Fruit fly (Drosophila melanogaster) whole organism, adult: ENCODE measurements around the gene CG43135.

Source experiments
- CG11617 ChIP-seq: fragments of 200-800 bp; sonication (Bioruptor generic); optimal IDR thresholded peaks from 2 replicates; lab custom pipeline; 2017; ENCODE audit warnings: mild to moderate bottlenecking, missing biosample characterization, missing genetic modification reagents, missing genetic modification characterization
- CG12768 ChIP-seq: fragments of 200-800 bp; sonication (Bioruptor generic); optimal IDR thresholded peaks from 2 replicates; lab custom pipeline; 2017; ENCODE audit warnings: missing biosample characterization, missing genetic modification characterization, mild to moderate bottlenecking, moderate library complexity, missing genetic modification reagents
- CG1620 ChIP-seq: fragments of 200-800 bp; sonication (Bioruptor generic); optimal IDR thresholded peaks from 2 replicates; lab custom pipeline; 2016; ENCODE audit warnings: missing biosample characterization, missing genetic modification characterization
- CG5204 ChIP-seq: fragments of 200-800 bp; sonication (Bioruptor generic); optimal IDR thresholded peaks from 2 replicates; lab custom pipeline; 2016; ENCODE audit warnings: missing biosample characterization, missing genetic modification characterization
- CG7101 ChIP-seq: fragments of 200-800 bp; sonication (Bioruptor generic); optimal IDR thresholded peaks from 2 replicates; lab custom pipeline; 2018; ENCODE audit warnings: missing biosample characterization, mild to moderate bottlenecking, missing genetic modification characterization, moderate library complexity
- Crg-1 ChIP-seq: fragments of 200-800 bp; sonication (Bioruptor generic); optimal IDR thresholded peaks from 2 replicates; lab custom pipeline; 2016; ENCODE audit warnings: missing biosample characterization, missing genetic modification characterization
- Hr96 ChIP-seq: fragments of 200-800 bp; sonication (Bioruptor generic); optimal IDR thresholded peaks from 2 replicates; lab custom pipeline; 2016; ENCODE audit warnings: missing biosample characterization, missing genetic modification characterization
- bab1 ChIP-seq: fragments of 200-800 bp; sonication (Bioruptor generic); optimal IDR thresholded peaks from 3 replicates; lab custom pipeline; 2019; ENCODE audit warnings: missing biosample characterization, mild to moderate bottlenecking, missing genetic modification characterization, moderate library complexity
- kay ChIP-seq: fragments of 200-800 bp; sonication (Bioruptor generic); peaks from one replicate; lab custom pipeline; 2016; ENCODE audit warnings: missing biosample characterization, missing genetic modification characterization, borderline replicate concordance
- ovo ChIP-seq: fragments of 200-800 bp; sonication (Bioruptor generic); optimal IDR thresholded peaks from 2 replicates; lab custom pipeline; 2016; ENCODE audit warnings: missing biosample characterization, missing genetic modification characterization
- pad ChIP-seq: fragments of 200-800 bp; sonication (Bioruptor generic); optimal IDR thresholded peaks from 3 replicates; lab custom pipeline; 2017; ENCODE audit warnings: missing biosample characterization, missing genetic modification characterization, mild to moderate bottlenecking, moderate library complexity, missing genetic modification reagents
- tj ChIP-seq: fragments of 200-800 bp; sonication (Bioruptor generic); optimal IDR thresholded peaks from 3 replicates; lab custom pipeline; 2017; ENCODE audit warnings: missing biosample characterization, mild to moderate bottlenecking, missing genetic modification characterization, moderate library complexity

- TF ChIP-seq tj (GFP tag; lab: Kevin White, UChicago), result no peak
- no peak for TF ChIP-seq Crg-1 (GFP tag; lab: Kevin White, UChicago)
- no peak for TF ChIP-seq bab1 (GFP tag; lab: Kevin White, UChicago)
- TF ChIP-seq CG12768 (GFP tag; lab: Kevin White, UChicago), result no peak
- no peak for TF ChIP-seq kay
- no peak for TF ChIP-seq CG5204
- TF ChIP-seq CG11617 (GFP tag; lab: Kevin White, UChicago), result no peak
- TF ChIP-seq CG1620 (GFP tag; lab: Kevin White, UChicago), result no peak
- no peak for TF ChIP-seq CG7101 (tag; lab: Kevin White, UChicago)
- no peak for TF ChIP-seq ovo (GFP tag; lab: Kevin White, UChicago)
- TF ChIP-seq pad (GFP tag; lab: Kevin White, UChicago), result no peak
- TF ChIP-seq Hr96 (GFP tag; lab: Kevin White, UChicago), result no peak
Observed at dm6 chrX:4262661-4263060, 14.5 kb downstream of the CG43135 start.
